Fruit fly (Drosophila melanogaster) whole organism, prepupa: ENCODE data around the gene sina.
A peak's percentile ranks its signal among the peaks of the same experiment; 100 is the strongest.

ENCODE experiments used
- CG3919 ChIP-seq: fragments of 200-800 bp; sonication (Bioruptor generic); optimal IDR thresholded peaks from 3 replicates; lab custom pipeline; 2016; ENCODE audit warnings: missing biosample characterization, missing genetic modification characterization
- CG7368 ChIP-seq: fragments of 200-800 bp; sonication (Bioruptor generic); optimal IDR thresholded peaks from 3 replicates; lab custom pipeline; 2016; ENCODE audit warnings: missing biosample characterization, missing genetic modification characterization
- CG8632 ChIP-seq: fragments of 200-800 bp; sonication (Bioruptor generic); optimal IDR thresholded peaks from 3 replicates; lab custom pipeline; 2016; ENCODE audit warnings: missing biosample characterization, missing genetic modification characterization
- Eip75B ChIP-seq: fragments of 200-800 bp; sonication (Bioruptor generic); optimal IDR thresholded peaks from 3 replicates; lab custom pipeline; 2016; ENCODE audit warnings: missing biosample characterization, missing genetic modification characterization
- Hr39 ChIP-seq: fragments of 200-800 bp; sonication (Bioruptor generic); optimal IDR thresholded peaks from 2 replicates; lab custom pipeline; 2016; ENCODE audit warnings: missing biosample characterization, missing genetic modification characterization
- Hr4 ChIP-seq: fragments of 200-800 bp; sonication (Bioruptor generic); optimal IDR thresholded peaks from 3 replicates; lab custom pipeline; 2016; ENCODE audit warnings: missing biosample characterization, missing genetic modification characterization
- eg ChIP-seq: fragments of 200-800 bp; sonication (Bioruptor generic); IDR thresholded peaks from 3 replicates; pipeline ENCODE4 v1.3.6; 2022; ENCODE audit warnings: missing biosample characterization, missing genetic modification characterization

- TF ChIP-seq CG7368 (GFP tag; lab: Kevin White, UChicago): no peak
- no peak for TF ChIP-seq Hr39 (GFP tag; lab: Kevin White, UChicago)
- TF ChIP-seq CG8632 (GFP tag; lab: Kevin White, UChicago): no peak
- TF ChIP-seq Eip75B (GFP tag; lab: Kevin White, UChicago): no peak
- TF ChIP-seq Hr4 (GFP tag; lab: Kevin White, UChicago): no peak
- TF ChIP-seq CG3919 (GFP tag; lab: Kevin White, UChicago): no peak
- TF ChIP-seq eg: 0 out of 3 replicates have a peak, but pooled peaks have one; percentile 19
These were observed 45.4 kb upstream of the sina start for dm6 chr3L:16808139-16808538.
